Worm (Caenorhabditis elegans) whole organism, young adult: Measurements from ENCODE around the gene ets-6.

Source experiments
- B0035.1 ChIP-seq: sonication (generic microtip); optimal IDR thresholded peaks from 2 replicates; lab custom pipeline; 2016; ENCODE audit warnings: missing genetic modification characterization, mild to moderate bottlenecking, missing compliant biosample characterization, missing genotype, missing genetic modification reagents
- C06A6.2 ChIP-seq: fragments of 200-800 bp; sonication (Bioruptor generic); conservative IDR thresholded peaks from 2 replicates; pipeline ENCODE4 v1.3.6; 2022; ENCODE audit warnings: missing genetic modification characterization, missing compliant biosample characterization
- F33H1.4 ChIP-seq: fragments of 200-800 bp; sonication (Bioruptor generic); IDR thresholded peaks from 2 replicates; pipeline ENCODE4 v1.3.6; 2022; ENCODE audit warnings: missing genetic modification reagents, missing genetic modification characterization, missing compliant biosample characterization
- F55B11.4 ChIP-seq: sonication (generic microtip); optimal IDR thresholded peaks from 2 replicates; lab custom pipeline; 2016; ENCODE audit warnings: missing compliant biosample characterization, missing genetic modification characterization, borderline replicate concordance; ENCODE audit not compliant: insufficient read depth
- F57C9.4 ChIP-seq: sonication (generic microtip); optimal IDR thresholded peaks from 2 replicates; lab custom pipeline; 2017; ENCODE audit warnings: mild to moderate bottlenecking, missing genetic modification characterization, missing compliant biosample characterization
- K12H6.12 ChIP-seq: fragments of 200-800 bp; sonication (Bioruptor generic); optimal IDR thresholded peaks from 2 replicates; lab custom pipeline; 2018; ENCODE audit warnings: mild to moderate bottlenecking, missing genetic modification characterization, missing compliant biosample characterization
- T07F8.4 ChIP-seq: sonication (generic microtip); optimal IDR thresholded peaks from 2 replicates; lab custom pipeline; 2016; ENCODE audit warnings: mild to moderate bottlenecking, missing genetic modification characterization, moderate library complexity, missing compliant biosample characterization
- T26A5.8 ChIP-seq: sonication (generic microtip); optimal IDR thresholded peaks from 2 replicates; lab custom pipeline; 2016; ENCODE audit warnings: missing genetic modification characterization, missing compliant biosample characterization
- Y53F4B.3 ChIP-seq: fragments of 200-800 bp; sonication (Bioruptor generic); IDR thresholded peaks from 2 replicates; pipeline ENCODE4 v1.3.6; 2022; ENCODE audit warnings: missing genetic modification reagents, missing genetic modification characterization, missing compliant biosample characterization
- Y53G8AR.9 ChIP-seq: fragments of 200-800 bp; sonication (Bioruptor generic); conservative IDR thresholded peaks from 2 replicates; pipeline ENCODE4 v1.3.6; 2022; ENCODE audit warnings: missing genetic modification reagents, missing genetic modification characterization, missing compliant biosample characterization
- Y67H2A.10 ChIP-seq: fragments of 200-800 bp; sonication (Bioruptor generic); conservative IDR thresholded peaks from 2 replicates; pipeline ENCODE4 v1.3.6; 2022; ENCODE audit warnings: missing genetic modification reagents, missing genetic modification characterization, missing compliant biosample characterization
- Y79H2A.3 ChIP-seq: fragments of 200-800 bp; sonication (Bioruptor generic); conservative IDR thresholded peaks from 2 replicates; pipeline ENCODE4 v1.3.6; 2022; ENCODE audit warnings: missing genetic modification reagents, missing genetic modification characterization, missing compliant biosample characterization
- bed-1 ChIP-seq: fragments of 200-800 bp; sonication (Bioruptor generic); IDR thresholded peaks from 2 replicates; pipeline ENCODE4 v1.3.6; 2022; ENCODE audit warnings: missing genetic modification reagents, missing genetic modification characterization, missing compliant biosample characterization
- ccch-3 ChIP-seq: fragments of 200-800 bp; sonication (Bioruptor generic); optimal IDR thresholded peaks from 2 replicates; lab custom pipeline; 2018; ENCODE audit warnings: mild to moderate bottlenecking, missing genetic modification characterization, missing compliant biosample characterization
- cebp-1 ChIP-seq, 2 experiments: fragments of 200-800 bp in 1 of 2; sonication (Bioruptor generic) in 1 of 2; sonication (generic microtip) in 1 of 2; IDR thresholded peaks in 1 of 2; optimal IDR thresholded peaks in 1 of 2; 2 replicates each; pipeline versions ENCODE4 v1.3.6 to Lab custom; 2017 to 2022; ENCODE audit warnings: missing compliant biosample characterization in 2 of 2, missing genetic modification characterization in 2 of 2, mild to moderate bottlenecking in 1 of 2, missing genetic modification reagents in 1 of 2, moderate library complexity in 1 of 2
- ceh-100 ChIP-seq: fragments of 200-800 bp; sonication (Bioruptor generic); IDR thresholded peaks from 2 replicates; pipeline ENCODE4 v1.3.6; 2022; ENCODE audit warnings: missing genetic modification reagents, missing genetic modification characterization, missing compliant biosample characterization
- ceh-27 ChIP-seq: fragments of 200-800 bp; sonication (Bioruptor generic); optimal IDR thresholded peaks from 2 replicates; lab custom pipeline; 2018; ENCODE audit warnings: mild to moderate bottlenecking, missing genetic modification characterization, moderate library complexity, missing compliant biosample characterization
- ceh-40 ChIP-seq: fragments of 200-800 bp; sonication (Bioruptor generic); IDR thresholded peaks from 2 replicates; pipeline ENCODE4 v1.3.6; 2022; ENCODE audit warnings: missing genetic modification characterization, missing compliant biosample characterization
- ceh-58 ChIP-seq: fragments of 200-800 bp; sonication (Bioruptor generic); IDR thresholded peaks from 2 replicates; pipeline ENCODE4 v1.3.6; 2022; ENCODE audit warnings: missing genetic modification characterization, missing compliant biosample characterization
- ceh-79 ChIP-seq: sonication (generic microtip); optimal IDR thresholded peaks from 2 replicates; lab custom pipeline; 2017; ENCODE audit warnings: mild to moderate bottlenecking, missing genetic modification characterization, missing compliant biosample characterization
- ceh-91 ChIP-seq: fragments of 200-800 bp; sonication (Bioruptor generic); IDR thresholded peaks from 2 replicates; pipeline ENCODE4 v1.3.6; 2022; ENCODE audit warnings: missing genetic modification reagents, missing genetic modification characterization, missing compliant biosample characterization
- dox-1 ChIP-seq: fragments of 200-800 bp; sonication (Bioruptor generic); IDR thresholded peaks from 2 replicates; pipeline ENCODE4 v1.3.6; 2022; ENCODE audit warnings: missing genetic modification reagents, missing genetic modification characterization, missing compliant biosample characterization
- dpff-1 ChIP-seq: sonication (generic microtip); optimal IDR thresholded peaks from 2 replicates; lab custom pipeline; 2017; ENCODE audit warnings: mild to moderate bottlenecking, missing genetic modification characterization, missing compliant biosample characterization
- egl-44 ChIP-seq: fragments of 200-800 bp; sonication (Bioruptor generic); IDR thresholded peaks from 2 replicates; pipeline ENCODE4 v1.3.6; 2022; ENCODE audit warnings: missing genetic modification reagents, missing genetic modification characterization, missing compliant biosample characterization
- egrh-3 ChIP-seq: fragments of 200-800 bp; sonication (Bioruptor generic); IDR thresholded peaks from 2 replicates; pipeline ENCODE4 v1.3.6; 2022; ENCODE audit warnings: missing genetic modification reagents, missing genetic modification characterization, missing compliant biosample characterization
- ets-4 ChIP-seq: fragments of 200-800 bp; sonication (Bioruptor generic); optimal IDR thresholded peaks from 2 replicates; lab custom pipeline; 2018; ENCODE audit warnings: mild to moderate bottlenecking, missing genetic modification characterization, missing compliant biosample characterization
- gei-17 ChIP-seq: fragments of 200-800 bp; sonication (Bioruptor generic); optimal IDR thresholded peaks from 2 replicates; lab custom pipeline; 2018; ENCODE audit warnings: mild to moderate bottlenecking, missing genetic modification characterization, missing compliant biosample characterization
- hlh-26 ChIP-seq: fragments of 200-800 bp; sonication (Bioruptor generic); conservative IDR thresholded peaks from 2 replicates; pipeline ENCODE4 v1.3.6; 2022; ENCODE audit warnings: missing genetic modification reagents, missing genetic modification characterization, missing compliant biosample characterization
- hmg-20 ChIP-seq: fragments of 200-800 bp; sonication (Bioruptor generic); IDR thresholded peaks from 2 replicates; pipeline ENCODE4 v1.3.6; 2022; ENCODE audit warnings: missing genetic modification reagents, missing genetic modification characterization, missing compliant biosample characterization
- let-526 ChIP-seq: fragments of 200-800 bp; sonication (Bioruptor generic); IDR thresholded peaks from 2 replicates; pipeline ENCODE4 v1.3.6; 2022; ENCODE audit warnings: missing genetic modification reagents, missing genetic modification characterization, missing compliant biosample characterization
- lin-40 ChIP-seq: sonication (generic microtip); optimal IDR thresholded peaks from 2 replicates; lab custom pipeline; 2016; ENCODE audit warnings: missing genetic modification characterization, mild to moderate bottlenecking, missing compliant biosample characterization, missing genotype, missing genetic modification reagents
- lsl-1 ChIP-seq: fragments of 200-800 bp; sonication (Bioruptor generic); optimal IDR thresholded peaks from 2 replicates; lab custom pipeline; 2018; ENCODE audit warnings: mild to moderate bottlenecking, missing genetic modification characterization, moderate library complexity, missing compliant biosample characterization
- lsy-27 ChIP-seq: sonication (generic microtip); optimal IDR thresholded peaks from 2 replicates; lab custom pipeline; 2017; ENCODE audit warnings: missing genetic modification characterization, mild to moderate bottlenecking, missing compliant biosample characterization, antibody characterized with exemption, missing genotype, borderline replicate concordance; ENCODE audit not compliant: insufficient read depth
- madf-6 ChIP-seq: fragments of 200-800 bp; sonication (Bioruptor generic); IDR thresholded peaks from 2 replicates; pipeline ENCODE4 v1.3.6; 2022; ENCODE audit warnings: missing genetic modification reagents, missing genetic modification characterization, missing compliant biosample characterization
- mcd-1 ChIP-seq: fragments of 200-800 bp; sonication (Bioruptor generic); IDR thresholded peaks from 2 replicates; pipeline ENCODE4 v1.3.6; 2022; ENCODE audit warnings: missing genetic modification reagents, missing genetic modification characterization, missing compliant biosample characterization
- nfya-1 ChIP-seq: sonication (generic microtip); optimal IDR thresholded peaks from 2 replicates; lab custom pipeline; 2017; ENCODE audit warnings: antibody characterized with exemption, missing compliant biosample characterization, missing genetic modification characterization, borderline replicate concordance; ENCODE audit not compliant: insufficient read depth
- nhr-120 ChIP-seq: fragments of 200-800 bp; sonication (Bioruptor generic); IDR thresholded peaks from 2 replicates; pipeline ENCODE4 v1.3.6; 2022; ENCODE audit warnings: missing genetic modification characterization, missing compliant biosample characterization
- nhr-179 ChIP-seq: sonication (generic microtip); optimal IDR thresholded peaks from 2 replicates; lab custom pipeline; 2016; ENCODE audit warnings: mild to moderate bottlenecking, missing genetic modification characterization, missing compliant biosample characterization
- nhr-27 ChIP-seq: fragments of 200-800 bp; sonication (Bioruptor generic); optimal IDR thresholded peaks from 2 replicates; lab custom pipeline; 2018; ENCODE audit warnings: mild to moderate bottlenecking, missing genetic modification characterization, moderate library complexity, missing compliant biosample characterization
- nhr-80 ChIP-seq: sonication (generic microtip); optimal IDR thresholded peaks from 2 replicates; lab custom pipeline; 2016; ENCODE audit warnings: missing genetic modification characterization, missing compliant biosample characterization
- sea-2 ChIP-seq: fragments of 200-800 bp; sonication (Bioruptor generic); IDR thresholded peaks from 2 replicates; pipeline ENCODE4 v1.3.6; 2022; ENCODE audit warnings: missing genetic modification characterization, missing compliant biosample characterization
- snpc-1.1 ChIP-seq: sonication (generic microtip); optimal IDR thresholded peaks from 2 replicates; lab custom pipeline; 2017; ENCODE audit warnings: missing genetic modification characterization, mild to moderate bottlenecking, missing compliant biosample characterization, antibody characterized with exemption, moderate library complexity, missing genotype, missing genetic modification reagents; ENCODE audit not compliant: insufficient read depth
- snpc-3.4 ChIP-seq: sonication (generic microtip); optimal IDR thresholded peaks from 2 replicates; lab custom pipeline; 2017; ENCODE audit warnings: missing genetic modification characterization, mild to moderate bottlenecking, missing compliant biosample characterization, antibody characterized with exemption, moderate library complexity, missing genotype, missing genetic modification reagents
- somi-1 ChIP-seq: fragments of 200-800 bp; sonication (Bioruptor generic); optimal IDR thresholded peaks from 2 replicates; lab custom pipeline; 2018; ENCODE audit warnings: mild to moderate bottlenecking, missing genetic modification characterization, missing compliant biosample characterization
- ztf-28 ChIP-seq: fragments of 200-800 bp; sonication (Bioruptor generic); IDR thresholded peaks from 2 replicates; pipeline ENCODE4 v1.3.6; 2022; ENCODE audit warnings: missing genetic modification reagents, missing genetic modification characterization, missing compliant biosample characterization
- ztf-3 ChIP-seq: fragments of 200-800 bp; sonication (Bioruptor generic); optimal IDR thresholded peaks from 2 replicates; lab custom pipeline; 2018; ENCODE audit warnings: mild to moderate bottlenecking, missing genetic modification characterization, missing compliant biosample characterization
- ztf-6 ChIP-seq: fragments of 200-800 bp; sonication (Bioruptor generic); IDR thresholded peaks from 2 replicates; pipeline ENCODE4 v1.3.6; 2022; ENCODE audit warnings: missing genetic modification reagents, missing genetic modification characterization, missing compliant biosample characterization

Gene ets-6

ce11 chrV:7587637-7588036, 7.3 kb upstream of the ets-6 start, which contains the start of the genes F19F10.11 and C50E3.5 (continued):
- TF ChIP-seq lin-40 (tag; lab: Kevin White, UChicago) = no peak
- no peak for TF ChIP-seq Y53G8AR.9 (GFP tag; lab: Robert Waterston, UW)
- TF ChIP-seq sea-2 (GFP tag; lab: Robert Waterston, UW) = no peak
- no peak for TF ChIP-seq nhr-120 (GFP tag; lab: Robert Waterston, UW)
- TF ChIP-seq egl-44 (GFP tag; lab: Robert Waterston, UW) = no peak
- no peak for TF ChIP-seq Y79H2A.3 (GFP tag; lab: Robert Waterston, UW)
- TF ChIP-seq lsl-1 = peak; percentile 28
- no peak for TF ChIP-seq hlh-26 (GFP tag; lab: Robert Waterston, UW)
- no peak for TF ChIP-seq T26A5.8
- TF ChIP-seq ceh-40 (GFP tag; lab: Robert Waterston, UW) = no peak
- TF ChIP-seq C06A6.2 (GFP tag; lab: Robert Waterston, UW) = no peak
- no peak for TF ChIP-seq K12H6.12
- TF ChIP-seq ztf-3 (GFP tag; lab: Kevin White, UChicago) = no peak
- TF ChIP-seq somi-1 (GFP tag; lab: Kevin White, UChicago) = no peak
- no peak for TF ChIP-seq T07F8.4 (tag; lab: Kevin White, UChicago)
- TF ChIP-seq lsy-27 = no peak
- no peak for TF ChIP-seq bed-1 (GFP tag; lab: Robert Waterston, UW)
- no peak for TF ChIP-seq let-526 (GFP tag; lab: Robert Waterston, UW)
- peak; percentile 95 for TF ChIP-seq mcd-1
- TF ChIP-seq ccch-3 (GFP tag; lab: Kevin White, UChicago) = no peak
- no peak for TF ChIP-seq ceh-27 (GFP tag; lab: Kevin White, UChicago)
- no peak for TF ChIP-seq ceh-58 (GFP tag; lab: Robert Waterston, UW)
- TF ChIP-seq ets-4 (GFP tag; lab: Kevin White, UChicago) = no peak
- TF ChIP-seq F57C9.4 (tag; lab: Kevin White, UChicago) = no peak
- no peak for TF ChIP-seq F33H1.4 (GFP tag; lab: Robert Waterston, UW)
- TF ChIP-seq nhr-27 (tag; lab: Kevin White, UChicago) = no peak
- TF ChIP-seq dox-1 (GFP tag; lab: Robert Waterston, UW) = 0 out of 2 replicates have a peak, but pooled peaks have one; percentile 27
- TF ChIP-seq gei-17 (GFP tag; lab: Kevin White, UChicago) = no peak
- TF ChIP-seq B0035.1 = no peak
- no peak for TF ChIP-seq hmg-20 (GFP tag; lab: Robert Waterston, UW)
- TF ChIP-seq ztf-6 (GFP tag; lab: Robert Waterston, UW) = no peak
- peak; percentile 60 for TF ChIP-seq madf-6 (GFP tag; lab: Robert Waterston, UW)
- peak; percentile 12 for TF ChIP-seq snpc-1.1 (tag; lab: Kevin White, UChicago)
- no peak for TF ChIP-seq nhr-179 (tag; lab: Kevin White, UChicago)
- no peak for TF ChIP-seq ztf-28

ce11 chrV:7575563-7575962, 4.8 kb downstream of the ets-6 start, which contains the start of the genes snu-66 and ints-9:
Gene snu-66, minus strand, starts transcription at chrV:7575670.
Gene ints-9, plus strand, starts transcription at chrV:7575802.
- TF ChIP-seq snpc-1.1 (tag; lab: Kevin White, UChicago) = peak; percentile 24
- TF ChIP-seq lin-40 (tag; lab: Kevin White, UChicago) = peak; percentile 43
- no peak for TF ChIP-seq ceh-100 (GFP tag; lab: Robert Waterston, UW)
- TF ChIP-seq nhr-80 (tag; lab: Kevin White, UChicago) = peak; percentile 1
- no peak for TF ChIP-seq Y53F4B.3 (GFP tag; lab: Robert Waterston, UW)
- no peak for TF ChIP-seq ceh-79 (tag; lab: Kevin White, UChicago)
- TF ChIP-seq dpff-1 (tag; lab: Kevin White, UChicago) = no peak
- TF ChIP-seq egrh-3 = no peak
- 0 out of 2 replicates have a peak, but pooled peaks have one; percentile 16 for TF ChIP-seq dox-1 (GFP tag; lab: Robert Waterston, UW)
- no peak for TF ChIP-seq hlh-26 (GFP tag; lab: Robert Waterston, UW)
- no peak for TF ChIP-seq F55B11.4
- no peak for TF ChIP-seq nfya-1 (tag; lab: Kevin White, UChicago)
- TF ChIP-seq cebp-1 (GFP tag; IDR thresholded peaks at IDR 0.05; lab: Robert Waterston, UW) = no peak
- TF ChIP-seq cebp-1 (tag; optimal IDR thresholded peaks at IDR 0.05; lab: Kevin White, UChicago) = peak; percentile 45
- peak; percentile 41; the same call in 1 of the 2 replicates for TF ChIP-seq madf-6 (GFP tag; lab: Robert Waterston, UW)
- peak; percentile 80 for TF ChIP-seq mcd-1
- no peak for TF ChIP-seq snpc-3.4 (tag; lab: Kevin White, UChicago)
- no peak for TF ChIP-seq nhr-120 (GFP tag; lab: Robert Waterston, UW)
- TF ChIP-seq ceh-91 = 0 out of 2 replicates have a peak, but pooled peaks have one; percentile 11
- TF ChIP-seq Y67H2A.10 (GFP tag; lab: Robert Waterston, UW) = no peak
